Fruit fly (Drosophila melanogaster): ENCODE measurements around the gene CG9663.

CG9663 gene

dm6 chr2L:3341231-3341935 lies 38.5 kb upstream of the CG9663 start (continued):
- TF ChIP-seq pan (optimal IDR thresholded peaks at IDR 0.05) = no peak
- no peak for TF ChIP-seq pan (GFP tag; optimal IDR thresholded peaks at IDR 0.05 in 1 of 2, IDR thresholded peaks at IDR 0.05 in 1 of 2)
- TF ChIP-seq CG11696 (GFP tag; IDR thresholded peaks at IDR 0.05) = peak; percentile 59
- no peak for TF ChIP-seq lab (GFP tag; optimal IDR thresholded peaks at IDR 0.05)
- no peak for TF ChIP-seq CG9727 (GFP tag; optimal IDR thresholded peaks at IDR 0.05)
- TF ChIP-seq Hr39 (optimal IDR thresholded peaks at IDR 0.05) = no peak
- TF ChIP-seq Aef1 (GFP tag; IDR thresholded peaks at IDR 0.05) = no peak
- no peak for TF ChIP-seq luna (GFP tag; optimal IDR thresholded peaks at IDR 0.05)
- TF ChIP-seq CG4424 (GFP tag; optimal IDR thresholded peaks at IDR 0.05) = no peak
- TF ChIP-seq Drgx (GFP tag; IDR thresholded peaks at IDR 0.05) = 0 out of 2 replicates have a peak, but pooled peaks have one; percentile 11
- TF ChIP-seq Awh (GFP tag; IDR thresholded peaks at IDR 0.05) = no peak
- no peak for TF ChIP-seq CG4404 (GFP tag; IDR thresholded peaks at IDR 0.05)
- TF ChIP-seq zfh2 (GFP tag; optimal IDR thresholded peaks at IDR 0.05) = no peak
- TF ChIP-seq sna (GFP tag; IDR thresholded peaks at IDR 0.05; ENCODE audit: partially characterized antibody) = no peak
- no peak; the same call in 2 of the 3 replicates for TF ChIP-seq ci (GFP tag; IDR thresholded peaks at IDR 0.05)
- TF ChIP-seq vfl (GFP tag; optimal IDR thresholded peaks at IDR 0.05) = no peak
- TF ChIP-seq CG32772 (GFP tag; IDR thresholded peaks at IDR 0.05) = no peak
- peak; percentile 12 for TF ChIP-seq CG9437 (GFP tag; optimal IDR thresholded peaks at IDR 0.05)
- no peak for TF ChIP-seq Hey (tag; optimal IDR thresholded peaks at IDR 0.05)
- TF ChIP-seq unpg (GFP tag; optimal IDR thresholded peaks at IDR 0.05) = peak; percentile 44
- TF ChIP-seq Eip74EF (GFP tag; optimal IDR thresholded peaks at IDR 0.05) = no peak
- no peak for TF ChIP-seq CG18764 (GFP tag; optimal IDR thresholded peaks at IDR 0.05)
- TF ChIP-seq Fer3 (tag; optimal IDR thresholded peaks at IDR 0.05) = no peak
- peak; percentile 20 for TF ChIP-seq phol (tag; optimal IDR thresholded peaks at IDR 0.05)
- no peak for TF ChIP-seq exex (tag; optimal IDR thresholded peaks at IDR 0.05)
- TF ChIP-seq CG2120 (GFP tag; optimal IDR thresholded peaks at IDR 0.05) = peak; percentile 11
- TF ChIP-seq CG12659 (GFP tag; optimal IDR thresholded peaks at IDR 0.05) = no peak
- no peak for TF ChIP-seq HmgZ (tag; optimal IDR thresholded peaks at IDR 0.05)
- no peak for TF ChIP-seq CG11456 (GFP tag; IDR thresholded peaks at IDR 0.05)
- TF ChIP-seq Oli (tag; optimal IDR thresholded peaks at IDR 0.05) = peak; percentile 10
- no peak for TF ChIP-seq yki (optimal IDR thresholded peaks at IDR 0.05)
- no peak for TF ChIP-seq Mad (GFP tag; optimal IDR thresholded peaks at IDR 0.05)
- no peak for TF ChIP-seq slbo (GFP tag; IDR thresholded peaks at IDR 0.05)
- no peak for TF ChIP-seq knrl (GFP tag; IDR thresholded peaks at IDR 0.05; ENCODE audit: partially characterized antibody)
- TF ChIP-seq CG4854 (GFP tag; optimal IDR thresholded peaks at IDR 0.05) = no peak
- TF ChIP-seq CG15514 (GFP tag; optimal IDR thresholded peaks at IDR 0.05) = no peak
- no peak for TF ChIP-seq eyg (GFP tag; optimal IDR thresholded peaks at IDR 0.05)
- no peak for TF ChIP-seq CG11247 (GFP tag; IDR thresholded peaks at IDR 0.05)
- no peak for TF ChIP-seq CG12104 (GFP tag; optimal IDR thresholded peaks at IDR 0.05)
- TF ChIP-seq lilli (GFP tag; optimal IDR thresholded peaks at IDR 0.05) = no peak
- TF ChIP-seq CG15011 (GFP tag; optimal IDR thresholded peaks at IDR 0.05) = no peak
- no peak for TF ChIP-seq CG11085 (GFP tag; IDR thresholded peaks at IDR 0.05)
- TF ChIP-seq CG16815 (GFP tag; optimal IDR thresholded peaks at IDR 0.05) = no peak
- TF ChIP-seq sima (GFP tag; optimal IDR thresholded peaks at IDR 0.05) = no peak
- no peak for TF ChIP-seq HLHmδ (GFP tag; optimal IDR thresholded peaks at IDR 0.05)
- TF ChIP-seq CG7963 (GFP tag; IDR thresholded peaks at IDR 0.05; ENCODE audit: partially characterized antibody) = no peak
- TF ChIP-seq Dek (tag; optimal IDR thresholded peaks at IDR 0.05) = no peak
- TF ChIP-seq CG10959 (GFP tag; IDR thresholded peaks at IDR 0.05) = no peak
- no peak for TF ChIP-seq CG14965 (GFP tag; optimal IDR thresholded peaks at IDR 0.05; ENCODE audit: borderline replicate concordance)
- TF ChIP-seq CG6254 (GFP tag; optimal IDR thresholded peaks at IDR 0.05) = no peak
- TF ChIP-seq Elba2 (GFP tag; optimal IDR thresholded peaks at IDR 0.05) = no peak
